Worm (Caenorhabditis elegans) whole organism, late embryonic: Measurements from ENCODE around the gene W08E12.7.

Experiments used
- C38D4.7 ChIP-seq: fragments of 200-800 bp; sonication (Bioruptor generic); optimal IDR thresholded peaks from 2 replicates; lab custom pipeline; 2018; ENCODE audit warnings: mild to moderate bottlenecking, missing genetic modification characterization, moderate library complexity, missing compliant biosample characterization
- F13H6.1 ChIP-seq: sonication (generic microtip); optimal IDR thresholded peaks from 2 replicates; lab custom pipeline; 2016; ENCODE audit warnings: missing genetic modification characterization, missing compliant biosample characterization
- K09A11.1 ChIP-seq: sonication (generic microtip); optimal IDR thresholded peaks from 2 replicates; lab custom pipeline; 2017; ENCODE audit warnings: antibody characterized with exemption, mild to moderate bottlenecking, missing genetic modification characterization, missing compliant biosample characterization; ENCODE audit not compliant: insufficient read depth
- T23F11.4 ChIP-seq: fragments of 200-800 bp; sonication (Bioruptor generic); optimal IDR thresholded peaks from 2 replicates; lab custom pipeline; 2018; ENCODE audit warnings: mild to moderate bottlenecking, missing genetic modification characterization, missing compliant biosample characterization
- ama-1 ChIP-seq: fragments of 150-350 bp; optimal IDR thresholded peaks from 2 replicates; lab custom pipeline; 2014
- ceh-14 ChIP-seq: sonication (generic microtip); optimal IDR thresholded peaks from 2 replicates; lab custom pipeline; 2016; ENCODE audit warnings: missing genotype, missing genetic modification characterization, missing compliant biosample characterization
- ceh-19 ChIP-seq: fragments of 200-800 bp; sonication (Bioruptor generic); optimal IDR thresholded peaks from 2 replicates; lab custom pipeline; 2018; ENCODE audit warnings: mild to moderate bottlenecking, missing genetic modification characterization, missing compliant biosample characterization
- ceh-24 ChIP-seq: sonication (generic microtip); optimal IDR thresholded peaks from 2 replicates; lab custom pipeline; 2016; ENCODE audit warnings: mild to moderate bottlenecking, missing genetic modification characterization, missing compliant biosample characterization
- ceh-30 ChIP-seq: fragments of 150-350 bp; optimal IDR thresholded peaks from 2 replicates; lab custom pipeline; 2014; ENCODE audit warnings: missing biosample characterization, missing genetic modification characterization
- ceh-31 ChIP-seq: sonication (generic microtip); optimal IDR thresholded peaks from 2 replicates; lab custom pipeline; 2016; ENCODE audit warnings: missing genetic modification characterization, missing compliant biosample characterization
- ceh-34 ChIP-seq: sonication (generic microtip); optimal IDR thresholded peaks from 2 replicates; lab custom pipeline; 2016; ENCODE audit warnings: mild to moderate bottlenecking, missing genetic modification characterization, missing compliant biosample characterization
- ceh-48 ChIP-seq: sonication (generic microtip); optimal IDR thresholded peaks from 2 replicates; lab custom pipeline; 2016; ENCODE audit warnings: missing genetic modification characterization, inconsistent platforms, missing compliant biosample characterization
- ceh-6 ChIP-seq: fragments of 200-800 bp; sonication (Bioruptor generic); optimal IDR thresholded peaks from 2 replicates; lab custom pipeline; 2018; ENCODE audit warnings: mild to moderate bottlenecking, missing genetic modification characterization, missing compliant biosample characterization
- ceh-9 ChIP-seq: sonication (generic microtip); optimal IDR thresholded peaks from 2 replicates; lab custom pipeline; 2016; ENCODE audit warnings: mild to moderate bottlenecking, missing genetic modification characterization, inconsistent platforms, missing compliant biosample characterization
- dmd-4 ChIP-seq: sonication (generic microtip); optimal IDR thresholded peaks from 2 replicates; lab custom pipeline; 2016; ENCODE audit warnings: borderline replicate concordance, missing genetic modification characterization, missing compliant biosample characterization
- dve-1 ChIP-seq: sonication (generic microtip); optimal IDR thresholded peaks from 2 replicates; lab custom pipeline; 2017; ENCODE audit warnings: antibody characterized with exemption, mild to moderate bottlenecking, missing genetic modification characterization, missing compliant biosample characterization
- elt-4 ChIP-seq: sonication (generic microtip); optimal IDR thresholded peaks from 2 replicates; lab custom pipeline; 2016; ENCODE audit warnings: missing genetic modification characterization, missing compliant biosample characterization
- fkh-6 ChIP-seq: sonication (generic microtip); optimal IDR thresholded peaks from 2 replicates; lab custom pipeline; 2016; ENCODE audit warnings: missing genetic modification characterization, missing compliant biosample characterization
- gmeb-2 ChIP-seq: sonication (generic microtip); optimal IDR thresholded peaks from 2 replicates; lab custom pipeline; 2016; ENCODE audit warnings: missing genetic modification characterization, inconsistent platforms, missing compliant biosample characterization
- hlh-13 ChIP-seq: fragments of 200-800 bp; sonication (Bioruptor generic); optimal IDR thresholded peaks from 2 replicates; lab custom pipeline; 2018; ENCODE audit warnings: mild to moderate bottlenecking, missing genetic modification characterization, missing compliant biosample characterization
- hlh-30 ChIP-seq: sonication (generic microtip); optimal IDR thresholded peaks from 2 replicates; lab custom pipeline; 2017; ENCODE audit warnings: antibody characterized with exemption, missing genetic modification characterization, missing compliant biosample characterization; ENCODE audit not compliant: insufficient read depth
- hlh-6 ChIP-seq: sonication (generic microtip); optimal IDR thresholded peaks from 2 replicates; lab custom pipeline; 2016; ENCODE audit warnings: missing genotype, missing genetic modification characterization, missing compliant biosample characterization
- lim-6 ChIP-seq: sonication (generic microtip); optimal IDR thresholded peaks from 2 replicates; lab custom pipeline; 2016; ENCODE audit warnings: missing genetic modification characterization, missing compliant biosample characterization
- madf-2 ChIP-seq: sonication (generic microtip); optimal IDR thresholded peaks from 2 replicates; lab custom pipeline; 2017; ENCODE audit warnings: missing genetic modification characterization, missing compliant biosample characterization
- nfya-1 ChIP-seq: sonication (generic microtip); optimal IDR thresholded peaks from 2 replicates; lab custom pipeline; 2017; ENCODE audit warnings: missing genetic modification characterization, mild to moderate bottlenecking, missing compliant biosample characterization, antibody characterized with exemption, moderate library complexity
- nhr-232 ChIP-seq: sonication (generic microtip); optimal IDR thresholded peaks from 2 replicates; lab custom pipeline; 2016; ENCODE audit warnings: missing genetic modification characterization, missing compliant biosample characterization
- odd-2 ChIP-seq: sonication (generic microtip); optimal IDR thresholded peaks from 2 replicates; lab custom pipeline; 2017; ENCODE audit warnings: antibody characterized with exemption, mild to moderate bottlenecking, missing genetic modification characterization, missing compliant biosample characterization
- pat-9 ChIP-seq: fragments of 200-800 bp; sonication (Bioruptor generic); optimal IDR thresholded peaks from 2 replicates; lab custom pipeline; 2018; ENCODE audit warnings: mild to moderate bottlenecking, missing genetic modification characterization, moderate library complexity, missing compliant biosample characterization
- pha-2 ChIP-seq: sonication (generic microtip); optimal IDR thresholded peaks from 2 replicates; lab custom pipeline; 2017; ENCODE audit warnings: mild to moderate bottlenecking, missing genetic modification characterization, missing compliant biosample characterization
- pha-4 ChIP-seq: fragments of 150-350 bp; optimal IDR thresholded peaks from 2 replicates; lab custom pipeline; 2018; ENCODE audit warnings: missing biosample characterization, missing genetic modification reagents, missing genetic modification characterization
- pros-1 ChIP-seq: fragments of 150-350 bp; optimal IDR thresholded peaks from 2 replicates; lab custom pipeline; 2014; ENCODE audit warnings: missing biosample characterization, missing genetic modification reagents, missing genetic modification characterization
- ref-2 ChIP-seq: sonication (generic microtip); optimal IDR thresholded peaks from 2 replicates; lab custom pipeline; 2016; ENCODE audit warnings: missing genetic modification characterization, missing compliant biosample characterization
- rnt-1 ChIP-seq: sonication (generic microtip); optimal IDR thresholded peaks from 2 replicates; lab custom pipeline; 2016; ENCODE audit warnings: missing genetic modification characterization, missing compliant biosample characterization
- sox-2 ChIP-seq: fragments of 200-800 bp; sonication (Bioruptor generic); IDR thresholded peaks from 2 replicates; pipeline ENCODE4 v1.3.6; 2022; ENCODE audit warnings: missing genetic modification reagents, missing genetic modification characterization, missing compliant biosample characterization
- sox-4 ChIP-seq: sonication (generic microtip); optimal IDR thresholded peaks from 2 replicates; lab custom pipeline; 2017; ENCODE audit warnings: mild to moderate bottlenecking, missing genetic modification characterization, inconsistent platforms, missing compliant biosample characterization
- syd-9 ChIP-seq: sonication (generic microtip); optimal IDR thresholded peaks from 2 replicates; lab custom pipeline; 2016; ENCODE audit warnings: mild to moderate bottlenecking, missing genetic modification characterization, moderate library complexity, missing compliant biosample characterization
- tbx-7 ChIP-seq: sonication (generic microtip); optimal IDR thresholded peaks from 2 replicates; lab custom pipeline; 2016; ENCODE audit warnings: missing genotype, missing genetic modification characterization, missing compliant biosample characterization
- unc-86 ChIP-seq: sonication (generic microtip); optimal IDR thresholded peaks from 2 replicates; lab custom pipeline; 2016; ENCODE audit warnings: missing genetic modification characterization, missing compliant biosample characterization
- zip-5 ChIP-seq: sonication (generic microtip); optimal IDR thresholded peaks from 2 replicates; lab custom pipeline; 2016; ENCODE audit warnings: missing genetic modification characterization, missing compliant biosample characterization

W08E12.7 gene

ce11 chrIV:3260216-3260615 is 34.7 kb upstream of the W08E12.7 start:
- no peak for TF ChIP-seq pha-2 (tag; lab: Kevin White, UChicago)
- TF ChIP-seq ceh-19 (GFP tag; lab: Kevin White, UChicago), result no peak
- TF ChIP-seq ref-2 (tag; lab: Kevin White, UChicago), result no peak
- TF ChIP-seq K09A11.1 (tag; lab: Kevin White, UChicago), result no peak
- no peak for TF ChIP-seq odd-2 (tag; lab: Kevin White, UChicago)
- no peak for TF ChIP-seq hlh-30 (tag; lab: Kevin White, UChicago)
- no peak for TF ChIP-seq fkh-6 (tag; lab: Kevin White, UChicago)
- no peak for TF ChIP-seq hlh-6 (tag; lab: Kevin White, UChicago)
- TF ChIP-seq dve-1 (tag; lab: Kevin White, UChicago), result no peak
- TF ChIP-seq lim-6 (tag; lab: Kevin White, UChicago), result no peak
- TF ChIP-seq gmeb-2, result no peak
- no peak for TF ChIP-seq ceh-6 (GFP tag; lab: Kevin White, UChicago)
- TF ChIP-seq dmd-4, result no peak
- no peak for TF ChIP-seq zip-5 (tag; lab: Kevin White, UChicago)
- no peak for TF ChIP-seq ceh-14 (tag; lab: Kevin White, UChicago)
- TF ChIP-seq ama-1 (lab: Kevin White, UChicago), result no peak
- TF ChIP-seq unc-86 (tag; lab: Kevin White, UChicago), result no peak
- no peak for TF ChIP-seq tbx-7

ce11 chrIV:3261761-3262160 is 33.2 kb upstream of the W08E12.7 start:
- TF ChIP-seq C38D4.7, result no peak
- peak; percentile 73 for TF ChIP-seq nfya-1
- TF ChIP-seq madf-2 (tag; lab: Kevin White, UChicago), result no peak
- no peak for TF ChIP-seq F13H6.1 (tag; lab: Kevin White, UChicago)

ce11 chrIV:3265657-3266056 is 29.3 kb upstream of the W08E12.7 start, which contains the start of gene T26C12.2:
Gene T26C12.2, minus strand, starts transcription at chrIV:3265757.
- TF ChIP-seq rnt-1 (tag; lab: Kevin White, UChicago), result no peak
- TF ChIP-seq ceh-34, result no peak
- no peak for TF ChIP-seq pat-9 (tag; lab: Kevin White, UChicago)
- no peak for TF ChIP-seq ceh-48 (tag; lab: Kevin White, UChicago)
- TF ChIP-seq hlh-13 (GFP tag; lab: Kevin White, UChicago), result no peak
- no peak for TF ChIP-seq ceh-31 (tag; lab: Kevin White, UChicago)
- TF ChIP-seq pha-4 (tag; lab: Kevin White, UChicago), result no peak
- no peak for TF ChIP-seq nhr-232
- TF ChIP-seq syd-9 (tag; lab: Kevin White, UChicago), result no peak
- no peak for TF ChIP-seq ama-1 (lab: Kevin White, UChicago)
- no peak for TF ChIP-seq sox-4 (tag; lab: Kevin White, UChicago)
- TF ChIP-seq ceh-24 (tag; lab: Kevin White, UChicago), result no peak
- TF ChIP-seq elt-4, result no peak
- no peak for TF ChIP-seq ceh-30 (tag; lab: Kevin White, UChicago)
- no peak for TF ChIP-seq dve-1 (tag; lab: Kevin White, UChicago)
- TF ChIP-seq ceh-9 (tag; lab: Kevin White, UChicago), result no peak
- no peak for TF ChIP-seq T23F11.4
- TF ChIP-seq pros-1 (tag; lab: Kevin White, UChicago), result no peak
- no peak for TF ChIP-seq sox-2 (GFP tag; lab: Robert Waterston, UW)
